Worm (Caenorhabditis elegans) whole organism, L3 larva: Measurements from ENCODE around the gene cpsf-2.

Experiments
- ama-1 ChIP-seq: fragments of 150-350 bp; optimal IDR thresholded peaks from 2 replicates; lab custom pipeline; 2018
- elt-1 ChIP-seq: fragments of 150-350 bp; optimal IDR thresholded peaks from 2 replicates; lab custom pipeline; 2014; ENCODE audit warnings: missing biosample characterization, missing genetic modification characterization
- elt-2 ChIP-seq: sonication (generic microtip); optimal IDR thresholded peaks from 2 replicates; lab custom pipeline; 2016; ENCODE audit warnings: missing genetic modification reagents, mild to moderate bottlenecking, missing genetic modification characterization, missing compliant biosample characterization
- fos-1 ChIP-seq: fragments of 150-350 bp; optimal IDR thresholded peaks from 2 replicates; lab custom pipeline; 2014; ENCODE audit warnings: missing biosample characterization, missing genetic modification characterization
- nhr-25 ChIP-seq: sonication (generic microtip); optimal IDR thresholded peaks from 2 replicates; lab custom pipeline; 2017; ENCODE audit warnings: missing biosample characterization, missing genetic modification characterization
- nhr-76 ChIP-seq: fragments of 150-350 bp; sonication (generic microtip); optimal IDR thresholded peaks from 5 replicates; lab custom pipeline; 2014; ENCODE audit warnings: missing biosample characterization, missing genetic modification characterization
- unc-39 ChIP-seq: sonication (generic microtip); optimal IDR thresholded peaks from 4 replicates; lab custom pipeline; 2017; ENCODE audit warnings: missing biosample characterization, missing genetic modification characterization
- ztf-4 ChIP-seq: fragments of 150-350 bp; optimal IDR thresholded peaks from 2 replicates; lab custom pipeline; 2014; ENCODE audit warnings: missing biosample characterization, missing genetic modification characterization

- TF ChIP-seq fos-1 (tag; lab: Kevin White, UChicago) (no peak), ama-1 (no peak), elt-2 (tag; lab: Kevin White, UChicago) (no peak), ztf-4 (tag; lab: Kevin White, UChicago) (no peak), elt-1 (no peak), nhr-76 (no peak), nhr-25 (tag; lab: Kevin White, UChicago) (no peak), unc-39 (tag; lab: Kevin White, UChicago) (no peak)
Observed at ce11 chrV:7196037-7196436, 17.1 kb downstream of the cpsf-2 start, which contains the start of gene attf-2.
